Worm (Caenorhabditis elegans): ENCODE measurements around the gene twk-17.

- no peak for TF ChIP-seq nhr-12 (tag; optimal IDR thresholded peaks at IDR 0.05)
- TF ChIP-seq snpc-4 (tag; optimal IDR thresholded peaks at IDR 0.05) = no peak
- no peak for TF ChIP-seq ceh-88 (GFP tag; IDR thresholded peaks at IDR 0.05)
- TF ChIP-seq ces-1 (GFP tag; optimal IDR thresholded peaks at IDR 0.05) = no peak
These were observed 34.5 kb downstream of the twk-17 start, which contains the start of the genes unc-98 and F08C6.18 for ce11 chrX:7573572-7573628.
